Fruit fly (Drosophila melanogaster): ENCODE results near the gene CG43800.

CG43800 gene

dm6 chr2L:7232713-7233112 lies at the start of gene CG43800:
TSS of gene CG43800 (minus strand) at chr2L:7232813.
- TF ChIP-seq Crg-1 (GFP tag; optimal IDR thresholded peaks at IDR 0.05) (no peak), Hr96 (GFP tag; optimal IDR thresholded peaks at IDR 0.05) (no peak), pad (GFP tag; optimal IDR thresholded peaks at IDR 0.05) (no peak)

dm6 chr2L:7282128-7282527 lies 49.5 kb upstream of the CG43800 start:
- TF ChIP-seq Hr96 (GFP tag; optimal IDR thresholded peaks at IDR 0.05) (no peak), CG12768 (GFP tag; optimal IDR thresholded peaks at IDR 0.05) (no peak), tj (GFP tag; optimal IDR thresholded peaks at IDR 0.05) (no peak), bab1 (GFP tag; optimal IDR thresholded peaks at IDR 0.05) (no peak), CG14711 (tag; optimal IDR thresholded peaks at IDR 0.05) (no peak), CG7045 (GFP tag; optimal IDR thresholded peaks at IDR 0.05) (no peak), Crg-1 (GFP tag; optimal IDR thresholded peaks at IDR 0.05) (no peak), Mnt (GFP tag; optimal IDR thresholded peaks at IDR 0.05) (no peak), kay (GFP tag; ENCODE audit: borderline replicate concordance) (no peak), ovo (GFP tag; optimal IDR thresholded peaks at IDR 0.05) (no peak), CG5204 (GFP tag; optimal IDR thresholded peaks at IDR 0.05) (no peak), CG7101 (tag; optimal IDR thresholded peaks at IDR 0.05) (no peak), pad (GFP tag; optimal IDR thresholded peaks at IDR 0.05) (no peak), cnc (optimal IDR thresholded peaks at IDR 0.05) (no peak), CG33017 (tag; optimal IDR thresholded peaks at IDR 0.05) (no peak), CG1620 (GFP tag; optimal IDR thresholded peaks at IDR 0.05) (no peak), toe (GFP tag; optimal IDR thresholded peaks at IDR 0.05) (no peak), CG11617 (GFP tag; optimal IDR thresholded peaks at IDR 0.05) (no peak), Clk (GFP tag; optimal IDR thresholded peaks at IDR 0.05) (no peak), cic (GFP tag; optimal IDR thresholded peaks at IDR 0.05) (no peak)

- TF ChIP-seq Clk (GFP tag; optimal IDR thresholded peaks at IDR 0.05) (no peak), Hr96 (GFP tag; optimal IDR thresholded peaks at IDR 0.05) (peak; percentile 10), ovo (GFP tag; optimal IDR thresholded peaks at IDR 0.05) (no peak), kay (GFP tag; ENCODE audit: borderline replicate concordance) (no peak), toe (GFP tag; optimal IDR thresholded peaks at IDR 0.05) (peak; percentile 37), CG5204 (GFP tag; optimal IDR thresholded peaks at IDR 0.05) (peak; percentile 4), CG1620 (GFP tag; optimal IDR thresholded peaks at IDR 0.05) (peak; percentile 25), bab1 (GFP tag; optimal IDR thresholded peaks at IDR 0.05) (peak; percentile 43), Mnt (GFP tag; optimal IDR thresholded peaks at IDR 0.05) (no peak)
Measured at dm6 chr2L:7281430-7281829, 48.8 kb upstream of the CG43800 start.

DNA sequence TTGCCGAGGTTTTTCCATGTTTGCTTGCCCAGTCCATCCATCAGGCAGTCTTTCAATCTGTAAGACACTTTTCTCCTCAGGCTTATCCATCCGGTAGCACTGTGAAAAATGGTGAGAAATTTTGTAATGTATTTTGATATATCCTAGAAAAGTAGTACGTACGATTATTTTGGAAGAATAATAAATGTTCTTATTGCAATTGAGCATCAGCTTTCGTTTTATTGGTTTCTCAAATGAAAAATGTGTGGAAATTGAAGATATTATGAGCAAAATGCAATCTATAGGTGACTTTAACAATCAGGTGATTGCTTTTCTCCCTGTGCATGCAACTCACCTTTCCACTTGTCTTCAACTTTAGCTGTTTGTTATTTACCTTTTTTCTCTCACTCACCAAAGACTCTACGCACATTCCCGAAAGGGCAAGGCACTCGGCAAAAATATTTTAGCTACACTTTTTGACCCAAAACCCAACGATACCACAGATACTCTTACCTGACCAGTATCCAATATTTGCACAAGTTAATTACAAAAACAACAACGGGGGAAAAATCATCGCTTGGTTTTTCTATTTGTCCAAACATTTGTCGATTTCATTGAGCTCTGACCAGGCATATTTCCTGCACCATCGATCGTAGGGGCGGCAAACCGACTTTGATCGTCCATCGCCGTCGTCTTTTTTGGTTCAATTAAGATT lies 45.1 kb upstream of the CG43800 start:
- TF ChIP-seq CG7045 (GFP tag; optimal IDR thresholded peaks at IDR 0.05) (no peak), tj (GFP tag; optimal IDR thresholded peaks at IDR 0.05) (no peak), Crg-1 (GFP tag; optimal IDR thresholded peaks at IDR 0.05) (no peak), toe (GFP tag; optimal IDR thresholded peaks at IDR 0.05) (no peak), Mnt (GFP tag; optimal IDR thresholded peaks at IDR 0.05) (no peak), CG7101 (tag; optimal IDR thresholded peaks at IDR 0.05) (no peak), CG33017 (tag; optimal IDR thresholded peaks at IDR 0.05) (no peak), bab1 (GFP tag; optimal IDR thresholded peaks at IDR 0.05) (no peak), Hr96 (GFP tag; optimal IDR thresholded peaks at IDR 0.05) (no peak), kay (GFP tag; ENCODE audit: borderline replicate concordance) (no peak), cic (GFP tag; optimal IDR thresholded peaks at IDR 0.05) (no peak), ovo (GFP tag; optimal IDR thresholded peaks at IDR 0.05) (no peak), CG14711 (tag; optimal IDR thresholded peaks at IDR 0.05) (no peak), CG12768 (GFP tag; optimal IDR thresholded peaks at IDR 0.05) (no peak), CG1620 (GFP tag; optimal IDR thresholded peaks at IDR 0.05) (no peak), pad (GFP tag; optimal IDR thresholded peaks at IDR 0.05) (no peak), CG11617 (GFP tag; optimal IDR thresholded peaks at IDR 0.05) (no peak)

- TF ChIP-seq Crg-1 (GFP tag; optimal IDR thresholded peaks at IDR 0.05) (no peak), Clk (GFP tag; optimal IDR thresholded peaks at IDR 0.05) (no peak), CG7045 (GFP tag; optimal IDR thresholded peaks at IDR 0.05) (no peak), Mnt (GFP tag; optimal IDR thresholded peaks at IDR 0.05) (no peak), CG33017 (tag; optimal IDR thresholded peaks at IDR 0.05) (no peak), pad (GFP tag; optimal IDR thresholded peaks at IDR 0.05) (no peak), tj (GFP tag; optimal IDR thresholded peaks at IDR 0.05) (no peak), CG14711 (tag; optimal IDR thresholded peaks at IDR 0.05) (no peak), CG5204 (GFP tag; optimal IDR thresholded peaks at IDR 0.05) (no peak), kay (GFP tag; ENCODE audit: borderline replicate concordance) (no peak), cnc (optimal IDR thresholded peaks at IDR 0.05) (no peak), CG1620 (GFP tag; optimal IDR thresholded peaks at IDR 0.05) (no peak), CG12768 (GFP tag; optimal IDR thresholded peaks at IDR 0.05) (no peak), CG11617 (GFP tag; optimal IDR thresholded peaks at IDR 0.05) (no peak), Hr96 (GFP tag; optimal IDR thresholded peaks at IDR 0.05) (no peak), toe (GFP tag; optimal IDR thresholded peaks at IDR 0.05) (no peak), ovo (GFP tag; optimal IDR thresholded peaks at IDR 0.05) (no peak)
Measured at dm6 chr2L:7277017-7277416, 44.4 kb upstream of the CG43800 start, which contains the start of gene Wnt4. TSS of gene Wnt4 (minus strand) at chr2L:7277171.

- no peak for TF ChIP-seq pad (GFP tag; optimal IDR thresholded peaks at IDR 0.05)
- no peak for TF ChIP-seq CG7101 (tag; optimal IDR thresholded peaks at IDR 0.05)
- no peak for TF ChIP-seq CG5204 (GFP tag; optimal IDR thresholded peaks at IDR 0.05)
- no peak for TF ChIP-seq Clk (GFP tag; optimal IDR thresholded peaks at IDR 0.05)
- no peak for TF ChIP-seq tj (GFP tag; optimal IDR thresholded peaks at IDR 0.05)
- no peak for TF ChIP-seq cnc (optimal IDR thresholded peaks at IDR 0.05)
- TF ChIP-seq CG12768 (GFP tag; optimal IDR thresholded peaks at IDR 0.05): no peak
- TF ChIP-seq CG7045 (GFP tag; optimal IDR thresholded peaks at IDR 0.05): no peak
- no peak for TF ChIP-seq Mnt (GFP tag; optimal IDR thresholded peaks at IDR 0.05)
- TF ChIP-seq CG33017 (tag; optimal IDR thresholded peaks at IDR 0.05): no peak
- no peak for TF ChIP-seq ovo (GFP tag; optimal IDR thresholded peaks at IDR 0.05)
- TF ChIP-seq kay (GFP tag; ENCODE audit: borderline replicate concordance): no peak
- TF ChIP-seq Hr96 (GFP tag; optimal IDR thresholded peaks at IDR 0.05): no peak
- TF ChIP-seq CG1620 (GFP tag; optimal IDR thresholded peaks at IDR 0.05): no peak
Measured at dm6 chr2L:7272452-7272851, 39.8 kb upstream of the CG43800 start.

All from whole organism, adult.